Fruit fly (Drosophila melanogaster) S2 (cell line): ENCODE results near the gene Mical.

Source experiments
- CG8478 ChIP-seq: fragments of >200 bp; optimal IDR thresholded peaks from 2 replicates; lab custom pipeline; 2018
- CTCF ChIP-seq, 2 experiments: fragments of >200 bp; optimal IDR thresholded peaks; 2 replicates each; lab custom pipeline; 2018

DNA sequence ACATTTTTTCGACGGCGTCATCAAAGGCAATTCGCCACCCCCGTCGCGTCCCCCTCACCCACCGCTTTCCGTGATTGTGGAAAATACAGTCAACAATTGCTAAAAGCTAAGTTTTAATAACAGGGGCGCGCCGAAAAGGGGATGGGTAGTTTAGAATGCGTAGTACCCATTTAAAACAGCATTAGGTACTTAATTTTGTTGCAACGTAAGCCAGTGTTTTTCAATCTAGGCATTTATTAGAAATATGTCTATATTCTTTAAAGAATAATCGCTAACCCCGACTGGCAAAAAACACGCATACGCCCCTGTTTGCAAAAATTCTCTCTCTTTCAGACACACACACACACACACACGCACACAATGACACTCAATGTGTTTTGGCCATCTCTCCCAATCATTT lies 42.2 kb upstream of the Mical start:
- TF ChIP-seq CG8478 (lab: Kevin White, UChicago) (no peak), CTCF (optimal IDR thresholded peaks at IDR 0.05; lab: Kevin White, UChicago) (no peak)
